Worm (Caenorhabditis elegans): ENCODE measurements around the gene rars-2.
A peak's percentile ranks its signal among the peaks of the same experiment; 100 is the strongest.

rars-2 gene

DNA sequence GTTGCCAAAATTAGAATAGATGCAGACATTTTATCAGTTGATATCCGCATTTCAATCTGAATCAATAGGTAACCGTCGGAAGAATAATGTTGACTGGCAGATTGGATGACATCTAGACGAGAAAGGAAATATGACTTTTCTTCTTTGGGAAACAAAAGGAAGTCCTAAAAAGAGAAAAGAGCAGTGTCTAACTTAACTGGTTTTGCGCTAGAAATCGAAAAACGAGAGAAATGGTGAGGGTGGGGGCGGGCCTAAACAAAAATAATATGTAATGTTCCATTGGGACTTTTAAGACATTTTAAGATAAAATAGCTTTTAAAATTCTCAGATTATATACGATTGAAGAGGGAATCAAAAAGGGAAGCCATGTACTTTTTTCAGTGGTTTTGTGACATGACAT lies 35.6 kb downstream of the rars-2 start, which contains the start of gene exp-1:
Gene exp-1, minus strand, starts transcription at position 101 of the 400 bp plus-strand sequence.
- TF ChIP-seq ztf-4 (tag; optimal IDR thresholded peaks at IDR 0.05), result no peak
- TF ChIP-seq efl-1 (optimal IDR thresholded peaks at IDR 0.05), result no peak
- peak in 1 of 2 experiments; percentile 35 for TF ChIP-seq efl-1 (GFP tag; optimal IDR thresholded peaks at IDR 0.05 in 1 of 2)

DNA sequence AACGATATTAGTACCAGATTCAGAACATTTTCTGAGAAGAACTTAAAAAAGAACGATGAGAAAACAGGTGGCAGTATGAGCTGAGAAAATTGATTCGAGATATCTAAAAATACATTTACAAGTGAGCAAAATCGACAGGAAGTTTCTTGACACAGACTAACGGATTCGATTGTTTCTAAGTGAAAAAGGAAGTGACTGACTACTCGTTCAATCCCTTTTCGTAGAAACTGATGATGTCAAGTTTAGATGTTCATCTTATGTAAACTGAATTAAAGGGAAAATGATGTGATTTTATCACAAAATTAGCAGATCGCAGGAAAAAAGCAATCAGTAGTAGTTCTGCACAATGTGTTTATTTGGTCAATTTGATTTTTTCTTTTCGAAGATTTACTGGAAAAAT lies 39.8 kb downstream of the rars-2 start:
- TF ChIP-seq tbx-2 (tag; optimal IDR thresholded peaks at IDR 0.05), result no peak
- peak; percentile 14 for TF ChIP-seq lin-14 (GFP tag; optimal IDR thresholded peaks at IDR 0.05)
- peak; percentile 64 for TF ChIP-seq fkh-10 (GFP tag; optimal IDR thresholded peaks at IDR 0.05)
- no peak for TF ChIP-seq ceh-63 (GFP tag; optimal IDR thresholded peaks at IDR 0.05)
- TF ChIP-seq sup-37 (GFP tag; optimal IDR thresholded peaks at IDR 0.05), result no peak
- no peak for TF ChIP-seq pax-3 (tag; optimal IDR thresholded peaks at IDR 0.05)
- no peak for TF ChIP-seq zip-4 (GFP tag; optimal IDR thresholded peaks at IDR 0.05)

DNA sequence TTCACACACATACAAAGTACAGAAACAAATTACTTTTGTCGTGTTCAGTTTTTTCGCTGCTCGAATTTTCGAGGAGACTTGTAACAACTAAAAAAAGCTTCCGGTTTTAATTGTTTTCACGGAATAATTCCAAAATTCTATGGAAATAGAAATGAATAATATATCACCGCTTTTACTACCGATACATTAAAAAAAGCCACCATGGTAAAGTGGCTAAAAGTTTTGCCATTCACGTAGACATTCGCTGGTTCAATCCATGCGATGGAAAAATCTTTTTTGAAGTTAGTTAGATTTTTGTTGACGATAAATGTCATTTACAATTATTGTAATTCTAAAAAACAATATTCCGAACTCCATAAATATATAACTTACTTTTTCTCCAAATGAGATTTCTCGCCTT lies 43.4 kb downstream of the rars-2 start:
- TF ChIP-seq tlp-1 (tag; optimal IDR thresholded peaks at IDR 0.05) (no peak), pqm-1 (tag; optimal IDR thresholded peaks at IDR 0.05) (no peak), lsy-2 (tag; optimal IDR thresholded peaks at IDR 0.05) (no peak), C16A3.4 (tag; optimal IDR thresholded peaks at IDR 0.05) (no peak), unc-98 (GFP tag; IDR thresholded peaks at IDR 0.05) (no peak), ces-1 (GFP tag; optimal IDR thresholded peaks at IDR 0.05) (no peak), nhr-47 (tag; optimal IDR thresholded peaks at IDR 0.05) (no peak), elt-3 (tag; optimal IDR thresholded peaks at IDR 0.05) (no peak), ceh-90 (tag; optimal IDR thresholded peaks at IDR 0.05) (no peak)

DNA sequence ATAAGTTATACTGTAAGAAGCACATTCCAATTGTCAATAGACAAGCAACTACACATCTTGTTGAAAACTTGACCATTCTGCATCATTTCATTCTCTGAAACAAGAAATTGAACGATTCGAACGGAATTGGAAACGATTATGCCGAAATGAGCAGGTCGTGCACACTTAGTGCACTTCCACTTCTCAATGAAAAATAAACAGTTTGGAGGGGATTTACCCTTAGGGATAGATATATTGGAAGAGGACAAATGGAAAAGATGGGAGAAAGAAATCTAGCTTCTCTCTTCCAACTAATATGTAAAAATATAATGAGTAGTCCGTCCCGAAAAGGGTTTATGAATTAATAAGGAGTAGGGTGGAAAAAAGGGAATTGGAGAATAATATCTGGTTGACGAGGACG lies 43.8 kb downstream of the rars-2 start, which contains the start of gene hst-3.1:
Gene hst-3.1, minus strand, starts transcription at position 101 of the 400 bp plus-strand sequence.
- TF ChIP-seq nhr-90 (tag; optimal IDR thresholded peaks at IDR 0.05; ENCODE audit: poor library complexity) (no peak), tbx-2 (tag; optimal IDR thresholded peaks at IDR 0.05) (no peak), mab-9 (GFP tag; IDR thresholded peaks at IDR 0.05) (no peak), sptf-1 (tag; optimal IDR thresholded peaks at IDR 0.05) (no peak), unc-30 (tag; optimal IDR thresholded peaks at IDR 0.05) (no peak), pax-3 (tag; optimal IDR thresholded peaks at IDR 0.05) (no peak)

DNA sequence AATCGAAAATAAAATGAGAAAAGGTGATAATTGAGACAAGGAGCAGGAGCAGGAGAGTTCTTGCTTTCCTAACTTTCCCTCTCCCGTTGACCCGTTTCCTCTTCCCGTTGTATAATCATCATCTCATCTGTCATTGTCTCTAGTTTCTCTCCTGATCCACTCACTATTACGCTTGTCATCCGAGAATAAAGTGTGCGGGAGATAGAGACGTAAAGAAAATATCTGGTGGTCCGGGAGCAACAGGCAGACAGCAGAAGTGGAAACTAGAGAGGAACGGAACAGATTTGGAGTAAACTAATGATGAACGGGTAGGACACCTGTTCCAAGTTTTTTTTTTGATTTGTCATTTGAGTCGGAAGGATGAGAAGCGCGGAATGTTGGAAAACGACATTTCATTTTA lies 44.9 kb downstream of the rars-2 start:
- TF ChIP-seq fos-1 (tag; optimal IDR thresholded peaks at IDR 0.05) (no peak), efl-1 (optimal IDR thresholded peaks at IDR 0.05) (no peak), efl-1 (GFP tag; optimal IDR thresholded peaks at IDR 0.05 in 1 of 2) (peak in 1 of 2 experiments; percentile 29), mef-2 (tag; optimal IDR thresholded peaks at IDR 0.05) (no peak), rnt-1 (tag; optimal IDR thresholded peaks at IDR 0.05) (peak; percentile 25), lin-14 (GFP tag; optimal IDR thresholded peaks at IDR 0.05) (peak; percentile 68), nhr-12 (tag; optimal IDR thresholded peaks at IDR 0.05) (no peak), unc-130 (tag; optimal IDR thresholded peaks at IDR 0.05) (peak; percentile 3), nhr-237 (tag; optimal IDR thresholded peaks at IDR 0.05) (no peak), grh-1 (GFP tag; IDR thresholded peaks at IDR 0.05) (no peak), C34B4.2 (tag; optimal IDR thresholded peaks at IDR 0.05) (no peak)

- TF ChIP-seq blmp-1 (tag; optimal IDR thresholded peaks at IDR 0.05), result peak; percentile 63
- no peak for TF ChIP-seq ceh-88 (GFP tag; IDR thresholded peaks at IDR 0.05)
- TF ChIP-seq efl-1 (optimal IDR thresholded peaks at IDR 0.05), result no peak
- peak in 1 of 2 experiments; percentile 41 for TF ChIP-seq efl-1 (GFP tag; optimal IDR thresholded peaks at IDR 0.05 in 1 of 2)
- TF ChIP-seq nhr-71 (tag; optimal IDR thresholded peaks at IDR 0.05), result no peak
Observed at ce11 chrII:6171228-6171627, 45.9 kb downstream of the rars-2 start, which contains the start of gene F40H3.3. Gene F40H3.3, plus strand, starts transcription at chrII:6171507.

All from whole organism, L1 larva.